Worm (Caenorhabditis elegans): ENCODE measurements around the gene acr-16.
"Not testable (repeated sequence)": the region's sequence is repeated elsewhere in the genome, so short reads cannot be mapped to it uniquely, and the experiment has no call there.

The acr-16 gene

DNA sequence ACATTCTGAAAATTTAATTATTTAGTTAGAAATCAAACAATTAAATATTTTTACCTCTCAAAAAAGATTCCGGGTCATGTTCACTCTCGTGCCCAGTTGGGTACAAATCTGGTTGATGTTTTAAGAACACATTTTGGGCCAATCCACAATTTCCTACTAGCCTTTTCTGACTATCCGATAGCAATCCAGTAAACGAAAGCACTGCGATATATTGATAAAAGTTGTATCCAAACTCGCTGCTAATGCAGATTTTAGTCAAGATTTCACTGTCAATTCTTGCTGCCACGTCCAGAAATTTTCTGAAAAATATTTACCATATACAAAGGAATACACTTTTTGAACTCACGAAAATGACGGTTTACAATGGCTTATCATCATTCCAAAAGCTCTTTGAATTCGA, 8.2 kb downstream of the acr-16 start:
- TF ChIP-seq lsy-12 (tag; optimal IDR thresholded peaks at IDR 0.05) (no peak), mdl-1 (tag; optimal IDR thresholded peaks at IDR 0.05) (no peak), lin-15B (tag; optimal IDR thresholded peaks at IDR 0.05) (no peak), pha-4 (tag; optimal IDR thresholded peaks at IDR 0.05) (no peak), nhr-12 (tag; optimal IDR thresholded peaks at IDR 0.05) (no peak), pqm-1 (tag; optimal IDR thresholded peaks at IDR 0.05) (no peak), egl-5 (tag; optimal IDR thresholded peaks at IDR 0.05) (no peak), jun-1 (tag; optimal IDR thresholded peaks at IDR 0.05) (no peak), ztf-11 (tag; optimal IDR thresholded peaks at IDR 0.05) (no peak), snpc-4 (tag; optimal IDR thresholded peaks at IDR 0.05) (no peak), ceh-16 (tag; optimal IDR thresholded peaks at IDR 0.05) (no peak), egl-27 (tag; optimal IDR thresholded peaks at IDR 0.05) (no peak), nhr-77 (tag; optimal IDR thresholded peaks at IDR 0.05) (no peak), R02D3.7 (tag; optimal IDR thresholded peaks at IDR 0.05) (no peak)

DNA sequence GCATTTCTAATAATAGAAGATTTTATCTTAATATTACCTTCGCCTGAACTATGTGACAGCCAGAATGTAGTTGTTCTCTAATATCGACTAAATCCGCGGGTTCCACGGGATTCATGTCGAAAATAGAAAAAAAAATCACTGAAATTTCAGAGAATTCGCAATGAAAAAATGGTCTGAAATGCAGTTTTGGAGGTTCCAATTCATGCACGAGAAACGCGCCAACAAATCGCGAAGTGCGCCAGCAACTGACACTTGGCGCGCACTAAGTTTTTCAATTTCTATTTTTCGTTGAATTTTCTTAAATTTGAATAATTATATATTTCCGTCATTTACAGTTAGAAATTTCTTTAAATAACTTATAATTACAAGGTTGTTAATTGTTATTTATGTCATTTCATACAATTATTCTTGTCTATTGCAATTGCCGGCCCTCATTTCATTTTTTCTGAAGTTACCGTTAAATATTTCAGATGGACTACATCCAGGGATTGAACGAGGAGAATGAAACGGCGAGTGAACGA, 8.9 kb downstream of the acr-16 start, which contains the start of the genes F25G6.9 and symk-1:
Gene F25G6.9, minus strand, starts transcription at position 160 of the 521 bp plus-strand sequence.
Gene symk-1, plus strand, starts transcription at position 471 of the 521 bp plus-strand sequence.
- TF ChIP-seq snpc-4 (tag; optimal IDR thresholded peaks at IDR 0.05) (peak; percentile 64), ceh-16 (tag; optimal IDR thresholded peaks at IDR 0.05) (no peak), tbx-2 (tag; optimal IDR thresholded peaks at IDR 0.05) (peak; percentile 50), nhr-12 (tag; optimal IDR thresholded peaks at IDR 0.05) (no peak), ZK546.5 (tag; optimal IDR thresholded peaks at IDR 0.05) (no peak), R02D3.7 (tag; optimal IDR thresholded peaks at IDR 0.05) (peak; percentile 5), lsy-12 (tag; optimal IDR thresholded peaks at IDR 0.05) (peak; percentile 32), pqm-1 (tag; optimal IDR thresholded peaks at IDR 0.05) (peak; percentile 26), fos-1 (tag; optimal IDR thresholded peaks at IDR 0.05) (no peak), skn-1 (tag; optimal IDR thresholded peaks at IDR 0.05) (peak; percentile 10), nhr-23 (tag; optimal IDR thresholded peaks at IDR 0.05) (peak; percentile 34), egl-27 (tag; optimal IDR thresholded peaks at IDR 0.05) (no peak), lin-15B (tag; optimal IDR thresholded peaks at IDR 0.05) (peak; percentile 54), elt-2 (tag; optimal IDR thresholded peaks at IDR 0.05) (peak; percentile 38), egl-5 (tag; optimal IDR thresholded peaks at IDR 0.05) (no peak), hmg-11 (tag; optimal IDR thresholded peaks at IDR 0.05) (peak; percentile 68), nfya-1 (tag; optimal IDR thresholded peaks at IDR 0.05; ENCODE audit: insufficient read depth) (peak; percentile 68)

DNA sequence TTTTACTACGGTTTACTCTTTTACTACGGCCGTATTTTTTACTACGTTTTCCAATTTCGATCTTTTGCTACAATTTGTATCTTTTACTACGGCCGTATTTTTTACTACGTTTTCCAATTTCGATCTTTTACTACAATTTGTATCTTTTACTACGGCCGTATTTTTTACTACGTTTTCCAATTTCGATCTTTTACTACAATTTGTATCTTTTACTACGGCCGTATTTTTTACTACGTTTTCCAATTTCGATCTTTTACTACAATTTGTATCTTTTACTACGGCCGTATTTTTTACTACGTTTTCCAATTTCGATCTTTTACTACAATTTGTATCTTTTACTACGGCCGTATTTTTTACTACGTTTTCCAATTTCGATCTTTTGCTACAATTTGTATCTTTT, 13.7 kb downstream of the acr-16 start, which contains the start of gene F25G6.1:
Gene F25G6.1, plus strand, starts transcription at position 301 of the 400 bp plus-strand sequence.
- not testable (repeated sequence) for TF ChIP-seq snpc-4 (tag; optimal IDR thresholded peaks at IDR 0.05); unc-62 (GFP tag; optimal IDR thresholded peaks at IDR 0.05); daf-12 (tag; optimal IDR thresholded peaks at IDR 0.05)

DNA sequence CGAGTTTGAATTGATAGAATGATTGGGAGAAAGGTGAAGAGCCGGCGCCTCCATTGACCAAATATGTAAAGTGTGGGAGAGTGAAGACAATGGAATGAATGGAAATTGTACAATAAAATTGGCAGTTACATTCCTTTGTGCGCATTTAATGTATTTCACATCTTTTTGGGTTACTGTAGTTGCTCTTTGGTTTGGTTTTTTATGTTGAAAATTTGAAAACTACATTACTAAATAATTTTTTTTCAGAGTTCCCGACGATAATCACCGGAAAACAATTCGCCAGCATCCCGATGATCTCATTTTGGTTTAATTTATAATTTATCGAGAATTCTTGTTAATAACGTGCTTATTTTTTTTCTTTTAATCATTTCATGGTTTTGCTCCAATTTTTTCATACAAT, 19.9 kb downstream of the acr-16 start, which contains the start of gene C10B5.1:
Gene C10B5.1, plus strand, starts transcription at position 301 of the 400 bp plus-strand sequence.
- TF ChIP-seq nfya-1 (tag; optimal IDR thresholded peaks at IDR 0.05; ENCODE audit: insufficient read depth): no peak
- TF ChIP-seq nhr-237 (tag; optimal IDR thresholded peaks at IDR 0.05): no peak
- TF ChIP-seq pqm-1 (tag; optimal IDR thresholded peaks at IDR 0.05): no peak
- TF ChIP-seq egl-5 (tag; optimal IDR thresholded peaks at IDR 0.05): no peak
- TF ChIP-seq fos-1 (tag; optimal IDR thresholded peaks at IDR 0.05): no peak

DNA sequence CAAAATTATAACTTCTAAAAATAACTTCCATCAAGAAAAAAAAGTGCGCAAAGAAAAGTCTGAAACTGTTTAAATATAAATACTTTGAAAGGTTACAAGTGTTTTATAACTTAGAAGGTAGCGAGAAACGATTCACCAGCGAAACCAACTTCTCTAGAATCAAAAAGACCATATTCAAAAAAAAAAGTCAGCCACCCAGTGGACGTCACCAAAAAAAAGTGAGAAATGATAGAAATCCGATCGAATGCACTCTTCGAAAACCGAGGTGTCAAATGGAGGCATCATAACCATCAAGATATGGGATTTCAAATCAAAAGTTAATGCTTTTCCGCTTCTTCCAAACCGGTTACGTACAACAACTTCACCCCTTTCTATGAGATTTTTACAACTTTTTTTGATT, 25.5 kb downstream of the acr-16 start:
- no peak for TF ChIP-seq ceh-28 (tag; optimal IDR thresholded peaks at IDR 0.05)
- no peak for TF ChIP-seq nhr-77 (tag; optimal IDR thresholded peaks at IDR 0.05)
- no peak for TF ChIP-seq ztf-4 (tag; optimal IDR thresholded peaks at IDR 0.05)
- TF ChIP-seq snpc-4 (tag; optimal IDR thresholded peaks at IDR 0.05): no peak
- TF ChIP-seq ceh-82 (tag; optimal IDR thresholded peaks at IDR 0.05): no peak

- no peak for TF ChIP-seq R02D3.7 (tag; optimal IDR thresholded peaks at IDR 0.05)
- no peak for TF ChIP-seq egl-5 (tag; optimal IDR thresholded peaks at IDR 0.05)
- no peak for TF ChIP-seq nhr-25 (tag; optimal IDR thresholded peaks at IDR 0.05)
- no peak for TF ChIP-seq unc-39 (tag; optimal IDR thresholded peaks at IDR 0.05)
- TF ChIP-seq tbx-2 (tag; optimal IDR thresholded peaks at IDR 0.05): no peak
- TF ChIP-seq elt-2 (tag; optimal IDR thresholded peaks at IDR 0.05): peak; percentile 67
- TF ChIP-seq ama-1 (optimal IDR thresholded peaks at IDR 0.05): no peak
- TF ChIP-seq snpc-4 (tag; optimal IDR thresholded peaks at IDR 0.05): no peak
- TF ChIP-seq lin-39 (tag; optimal IDR thresholded peaks at IDR 0.05): no peak
- no peak for TF ChIP-seq elt-3 (tag; optimal IDR thresholded peaks at IDR 0.05)
- TF ChIP-seq mdl-1 (tag; optimal IDR thresholded peaks at IDR 0.05): no peak
- peak; percentile 72 for TF ChIP-seq pha-4 (tag; optimal IDR thresholded peaks at IDR 0.05)
- TF ChIP-seq nhr-43 (tag; optimal IDR thresholded peaks at IDR 0.05; ENCODE audit: poor library complexity, severe bottlenecking): no peak
- no peak for TF ChIP-seq aly-2 (tag; optimal IDR thresholded peaks at IDR 0.05)
- TF ChIP-seq pqm-1 (tag; optimal IDR thresholded peaks at IDR 0.05): peak; percentile 4
- no peak for TF ChIP-seq ztf-4 (tag; optimal IDR thresholded peaks at IDR 0.05)
- TF ChIP-seq nhr-67 (tag; optimal IDR thresholded peaks at IDR 0.05): no peak
- no peak for TF ChIP-seq egl-27 (tag; optimal IDR thresholded peaks at IDR 0.05)
These were observed 25.9 kb downstream of the acr-16 start for ce11 chrV:8586920-8587319.

All from whole organism, L3 larva.